Worm (Caenorhabditis elegans) whole organism, L1 larva: Measurements from ENCODE around the gene T24E12.12.

Experiments
- C16A3.4 ChIP-seq: fragments of 150-350 bp; optimal IDR thresholded peaks from 2 replicates; lab custom pipeline; 2014; ENCODE audit warnings: missing biosample characterization, missing genetic modification characterization
- F16B12.6 ChIP-seq: fragments of 150-350 bp; optimal IDR thresholded peaks from 2 replicates; lab custom pipeline; 2014; ENCODE audit warnings: missing biosample characterization, missing genetic modification characterization
- Y116A8C.19 ChIP-seq: sonication (generic microtip); optimal IDR thresholded peaks from 2 replicates; lab custom pipeline; 2016; ENCODE audit warnings: missing compliant biosample characterization, missing genetic modification characterization, borderline replicate concordance
- alr-1 ChIP-seq: fragments of 200-800 bp; sonication (Bioruptor generic); optimal IDR thresholded peaks from 2 replicates; lab custom pipeline; 2018; ENCODE audit warnings: borderline replicate concordance, mild to moderate bottlenecking, missing genetic modification characterization, missing compliant biosample characterization
- ceh-63 ChIP-seq: fragments of 200-800 bp; sonication (Bioruptor generic); optimal IDR thresholded peaks from 2 replicates; lab custom pipeline; 2018; ENCODE audit warnings: mild to moderate bottlenecking, missing genetic modification characterization, missing compliant biosample characterization
- ceh-8 ChIP-seq: fragments of 200-800 bp; sonication (Bioruptor generic); optimal IDR thresholded peaks from 2 replicates; lab custom pipeline; 2018; ENCODE audit warnings: mild to moderate bottlenecking, missing genetic modification characterization, moderate library complexity, missing compliant biosample characterization
- ceh-82 ChIP-seq, 3 experiments: fragments of 150-350 bp in 1 of 3; sonication (generic microtip) in 2 of 3; optimal IDR thresholded peaks; 2 replicates each; lab custom pipeline; 2014 to 2017; ENCODE audit warnings: missing biosample characterization in 3 of 3, missing genetic modification characterization in 3 of 3
- ceh-88 ChIP-seq: fragments of 200-800 bp; sonication (Bioruptor generic); IDR thresholded peaks from 2 replicates; pipeline ENCODE4 v1.3.6; 2022; ENCODE audit warnings: missing genetic modification characterization, missing compliant biosample characterization
- ceh-90 ChIP-seq: sonication (generic microtip); optimal IDR thresholded peaks from 2 replicates; lab custom pipeline; 2016; ENCODE audit warnings: missing genetic modification characterization, missing compliant biosample characterization
- dpl-1 ChIP-seq, 3 experiments: fragments of 150-350 bp in 2 of 3; sonication (generic microtip) in 1 of 3; optimal IDR thresholded peaks; 2 replicates each; lab custom pipeline; 2014 to 2017; ENCODE audit warnings: missing biosample characterization in 3 of 3, missing genetic modification characterization in 3 of 3, missing genetic modification reagents in 3 of 3
- egl-13 ChIP-seq: sonication (generic microtip); optimal IDR thresholded peaks from 2 replicates; lab custom pipeline; 2016; ENCODE audit warnings: missing genotype, missing genetic modification reagents, missing genetic modification characterization, missing compliant biosample characterization
- elt-3 ChIP-seq, 6 experiments: fragments of 150-350 bp in 1 of 6; sonication (generic microtip); optimal IDR thresholded peaks; 2 replicates each; lab custom pipeline; 2017 to 2018; ENCODE audit warnings: missing biosample characterization in 6 of 6, missing genetic modification characterization in 6 of 6, inconsistent platforms in 1 of 6
- fkh-8 ChIP-seq: sonication (generic microtip); optimal IDR thresholded peaks from 2 replicates; lab custom pipeline; 2016; ENCODE audit warnings: mild to moderate bottlenecking, missing genetic modification characterization, missing compliant biosample characterization
- fos-1 ChIP-seq: fragments of 150-350 bp; optimal IDR thresholded peaks from 2 replicates; lab custom pipeline; 2014; ENCODE audit warnings: missing biosample characterization, missing genetic modification characterization
- hpl-2 ChIP-seq: fragments of 150-350 bp; optimal IDR thresholded peaks from 2 replicates; lab custom pipeline; 2014; ENCODE audit warnings: missing biosample characterization, missing genetic modification reagents, missing genetic modification characterization
- irx-1 ChIP-seq: sonication (generic microtip); optimal IDR thresholded peaks from 2 replicates; lab custom pipeline; 2016; ENCODE audit warnings: missing genetic modification characterization, missing compliant biosample characterization
- isw-1 ChIP-seq: fragments of 200-800 bp; sonication (Bioruptor generic); IDR thresholded peaks from 2 replicates; pipeline ENCODE4 v1.3.6; 2022; ENCODE audit warnings: missing genetic modification characterization, missing compliant biosample characterization
- jun-1 ChIP-seq: fragments of 150-350 bp; optimal IDR thresholded peaks from 2 replicates; lab custom pipeline; 2014; ENCODE audit warnings: missing biosample characterization, missing genetic modification reagents, missing genetic modification characterization
- lin-13 ChIP-seq: fragments of 150-350 bp; optimal IDR thresholded peaks from 2 replicates; lab custom pipeline; 2014; ENCODE audit warnings: missing biosample characterization, missing genetic modification reagents, missing genetic modification characterization
- lin-14 ChIP-seq: fragments of 200-800 bp; sonication (Bioruptor generic); optimal IDR thresholded peaks from 2 replicates; lab custom pipeline; 2018; ENCODE audit warnings: mild to moderate bottlenecking, missing genetic modification characterization, moderate library complexity, missing compliant biosample characterization
- lin-15B ChIP-seq: fragments of 150-350 bp; sonication (generic microtip); optimal IDR thresholded peaks from 3 replicates; lab custom pipeline; 2014; ENCODE audit warnings: missing biosample characterization, missing genetic modification characterization
- lin-35 ChIP-seq, 2 experiments: fragments of 150-350 bp; optimal IDR thresholded peaks; 2 replicates each; lab custom pipeline; 2014; ENCODE audit warnings: missing biosample characterization in 2 of 2, missing genetic modification characterization in 2 of 2, missing genetic modification reagents in 2 of 2
- lin-39 ChIP-seq: fragments of 150-350 bp; optimal IDR thresholded peaks from 2 replicates; lab custom pipeline; 2014; ENCODE audit warnings: missing biosample characterization, missing genetic modification reagents, missing genetic modification characterization
- lir-3 ChIP-seq: sonication (generic microtip); optimal IDR thresholded peaks from 2 replicates; lab custom pipeline; 2016; ENCODE audit warnings: mild to moderate bottlenecking, missing genetic modification characterization, moderate library complexity, missing compliant biosample characterization; ENCODE audit not compliant: poor library complexity
- lsy-2 ChIP-seq, 2 experiments: fragments of 150-350 bp; optimal IDR thresholded peaks; 2 replicates each; lab custom pipeline; 2014; ENCODE audit warnings: missing biosample characterization in 2 of 2, missing genetic modification characterization in 2 of 2
- mab-9 ChIP-seq: fragments of 200-800 bp; sonication (Bioruptor generic); IDR thresholded peaks from 2 replicates; pipeline ENCODE4 v1.3.6; 2022; ENCODE audit warnings: missing genetic modification reagents, missing genetic modification characterization, missing compliant biosample characterization
- mdl-1 ChIP-seq, 2 experiments: fragments of 150-350 bp; optimal IDR thresholded peaks; 2 replicates each; lab custom pipeline; 2014 to 2017; ENCODE audit warnings: missing biosample characterization in 2 of 2, missing genetic modification characterization in 2 of 2, inconsistent platforms in 1 of 2
- mep-1 ChIP-seq: fragments of 150-350 bp; optimal IDR thresholded peaks from 2 replicates; lab custom pipeline; 2014; ENCODE audit warnings: missing biosample characterization, missing genetic modification characterization
- nhr-11 ChIP-seq: fragments of 150-350 bp; optimal IDR thresholded peaks from 2 replicates; lab custom pipeline; 2014; ENCODE audit warnings: missing biosample characterization, missing genetic modification characterization
- nhr-19 ChIP-seq: fragments of 200-800 bp; sonication (Bioruptor generic); conservative IDR thresholded peaks from 2 replicates; pipeline ENCODE4 v1.3.6; 2022; ENCODE audit warnings: missing genetic modification characterization, missing compliant biosample characterization
- nhr-20 ChIP-seq: sonication (generic microtip); optimal IDR thresholded peaks from 2 replicates; lab custom pipeline; 2016; ENCODE audit warnings: mild to moderate bottlenecking, missing genetic modification characterization, missing compliant biosample characterization
- nhr-237 ChIP-seq: fragments of 150-350 bp; optimal IDR thresholded peaks from 2 replicates; lab custom pipeline; 2014; ENCODE audit warnings: missing biosample characterization, missing genetic modification characterization
- nhr-71 ChIP-seq: sonication (generic microtip); optimal IDR thresholded peaks from 2 replicates; lab custom pipeline; 2016; ENCODE audit warnings: mild to moderate bottlenecking, missing genetic modification characterization, moderate library complexity, missing compliant biosample characterization
- nhr-85 ChIP-seq: sonication (generic microtip); peaks from one replicate; lab custom pipeline; 2016; ENCODE audit warnings: missing genetic modification characterization, inconsistent platforms, missing compliant biosample characterization
- nhr-90 ChIP-seq: sonication (generic microtip); optimal IDR thresholded peaks from 2 replicates; lab custom pipeline; 2016; ENCODE audit warnings: mild to moderate bottlenecking, missing genetic modification characterization, missing compliant biosample characterization; ENCODE audit not compliant: poor library complexity
- pax-3 ChIP-seq: fragments of 200-800 bp; sonication (Bioruptor generic); optimal IDR thresholded peaks from 2 replicates; lab custom pipeline; 2018; ENCODE audit warnings: mild to moderate bottlenecking, missing genetic modification characterization, moderate library complexity, missing compliant biosample characterization
- rnt-1 ChIP-seq: sonication (generic microtip); optimal IDR thresholded peaks from 2 replicates; lab custom pipeline; 2016; ENCODE audit warnings: mild to moderate bottlenecking, missing genetic modification characterization, moderate library complexity, missing compliant biosample characterization
- skn-1 ChIP-seq: fragments of 150-350 bp; optimal IDR thresholded peaks from 2 replicates; lab custom pipeline; 2014; ENCODE audit warnings: missing biosample characterization, missing genetic modification characterization
- snpc-4 ChIP-seq: fragments of 150-350 bp; optimal IDR thresholded peaks from 2 replicates; lab custom pipeline; 2014; ENCODE audit warnings: missing biosample characterization, missing genetic modification characterization
- sptf-1 ChIP-seq: fragments of 150-350 bp; optimal IDR thresholded peaks from 2 replicates; lab custom pipeline; 2014; ENCODE audit warnings: missing biosample characterization, missing genetic modification characterization
- swsn-7 ChIP-seq: sonication (generic microtip); optimal IDR thresholded peaks from 2 replicates; lab custom pipeline; 2016; ENCODE audit warnings: missing genetic modification characterization, missing compliant biosample characterization
- tbx-2 ChIP-seq: sonication (generic microtip); optimal IDR thresholded peaks from 2 replicates; lab custom pipeline; 2016; ENCODE audit warnings: missing genetic modification characterization, missing compliant biosample characterization
- tlp-1 ChIP-seq: fragments of 150-350 bp; optimal IDR thresholded peaks from 2 replicates; lab custom pipeline; 2014; ENCODE audit warnings: missing biosample characterization, missing genetic modification characterization
- unc-130 ChIP-seq: fragments of 150-350 bp; optimal IDR thresholded peaks from 2 replicates; lab custom pipeline; 2017; ENCODE audit warnings: missing biosample characterization, missing genetic modification characterization, inconsistent platforms
- unc-86 ChIP-seq: sonication (generic microtip); optimal IDR thresholded peaks from 2 replicates; lab custom pipeline; 2016; ENCODE audit warnings: missing genetic modification characterization, missing compliant biosample characterization
- unc-98 ChIP-seq: fragments of 200-800 bp; sonication (Bioruptor generic); IDR thresholded peaks from 2 replicates; pipeline ENCODE4 v1.3.6; 2022; ENCODE audit warnings: missing genetic modification characterization, missing compliant biosample characterization
- vab-15 ChIP-seq: sonication (generic microtip); optimal IDR thresholded peaks from 2 replicates; lab custom pipeline; 2017; ENCODE audit warnings: missing genotype, mild to moderate bottlenecking, missing genetic modification characterization, missing compliant biosample characterization
- xbp-1 ChIP-seq: sonication (generic microtip); optimal IDR thresholded peaks from 2 replicates; lab custom pipeline; 2016; ENCODE audit warnings: missing genetic modification characterization, missing compliant biosample characterization
- ztf-11 ChIP-seq, 2 experiments: sonication (generic microtip); optimal IDR thresholded peaks; 2 replicates each; lab custom pipeline; 2016 to 2017; ENCODE audit warnings: missing genetic modification characterization in 2 of 2, missing biosample characterization in 1 of 2, missing compliant biosample characterization in 1 of 2
- ztf-4 ChIP-seq: fragments of 150-350 bp; optimal IDR thresholded peaks from 2 replicates; lab custom pipeline; 2014; ENCODE audit warnings: missing biosample characterization, missing genetic modification characterization

The T24E12.12 gene

DNA sequence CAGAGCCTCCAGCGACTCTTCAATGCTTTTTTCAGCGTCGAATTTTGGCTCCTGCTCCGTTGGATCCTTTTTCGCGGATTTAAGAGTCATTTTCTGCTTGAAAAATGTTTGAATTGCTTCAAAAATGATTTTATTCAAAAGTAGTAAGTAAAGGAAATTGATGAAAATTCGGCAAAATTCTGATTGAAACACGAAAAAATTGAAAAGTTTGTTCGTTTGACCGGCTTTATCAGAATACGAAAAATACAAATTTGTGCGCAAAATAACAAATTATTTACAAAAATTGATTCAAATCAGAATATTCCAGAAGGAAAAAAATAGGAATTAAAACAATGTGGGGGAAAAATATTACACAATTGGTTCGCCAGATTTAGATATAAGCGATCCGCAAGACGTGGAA, 47.9 kb downstream of the T24E12.12 start, which contains the start of gene F54D10.4:
Gene F54D10.4, minus strand, starts transcription at position 101 of the 400 bp plus-strand sequence.
- no peak for TF ChIP-seq F16B12.6 (tag; lab: Kevin White, UChicago)
- TF ChIP-seq pax-3: no peak
- no peak for TF ChIP-seq hpl-2 (GFP tag; lab: Kevin White, UChicago)
- TF ChIP-seq jun-1 (tag; lab: Kevin White, UChicago): no peak
- TF ChIP-seq lin-14: no peak

DNA sequence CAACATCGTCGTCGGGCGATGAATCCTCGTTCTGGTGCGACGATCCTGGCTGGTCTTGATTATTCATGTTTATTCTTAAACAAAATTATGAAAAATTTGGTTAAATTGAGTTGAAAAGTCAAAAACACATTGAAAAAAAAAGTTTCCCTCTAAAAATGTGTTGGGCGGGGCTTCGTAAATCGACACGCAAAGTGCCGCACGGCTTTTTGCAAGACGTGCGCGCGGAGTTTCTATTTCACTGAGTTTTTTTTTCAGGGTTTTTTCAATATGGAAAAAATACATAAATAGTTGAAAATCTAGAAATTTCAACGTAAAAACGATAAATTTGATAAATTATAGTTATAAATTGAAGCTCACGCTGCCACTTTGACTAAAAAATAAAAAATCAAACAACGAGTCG, 49.0 kb downstream of the T24E12.12 start, which contains the start of gene F54D10.5:
Gene F54D10.5, minus strand, starts transcription at position 74 of the 400 bp plus-strand sequence.
- TF ChIP-seq fos-1 (tag; lab: Kevin White, UChicago) (peak; percentile 47), unc-98 (GFP tag; lab: Robert Waterston, UW) (no peak), rnt-1 (tag; lab: Kevin White, UChicago) (peak; percentile 93), vab-15 (tag; lab: Kevin White, UChicago) (no peak), dpl-1 (GFP tag; optimal IDR thresholded peaks at IDR 0.05; lab: Kevin White, UChicago) (peak; percentile 95), lin-13 (GFP tag; lab: Kevin White, UChicago) (peak; percentile 55), ceh-90 (tag; lab: Kevin White, UChicago) (peak; percentile 15), pax-3 (no peak), lir-3 (tag; lab: Kevin White, UChicago) (no peak), egl-13 (tag; lab: Kevin White, UChicago) (peak; percentile 28), ceh-88 (GFP tag; lab: Robert Waterston, UW) (peak; percentile 24; the same call in 1 of the 2 replicates), mdl-1 (tag; optimal IDR thresholded peaks at IDR 0.05; lab: Kevin White, UChicago) (peak in 1 of 2 experiments; percentile 66), sptf-1 (tag; lab: Kevin White, UChicago) (no peak), lin-14 (peak; percentile 77), isw-1 (GFP tag; lab: Robert Waterston, UW) (peak; percentile 75), unc-86 (tag; lab: Kevin White, UChicago) (peak; percentile 76), nhr-71 (tag; lab: Kevin White, UChicago) (peak; percentile 87), nhr-20 (tag; lab: Kevin White, UChicago) (peak; percentile 79), ceh-82 (tag; optimal IDR thresholded peaks at IDR 0.05; lab: Kevin White, UChicago) (peak; percentile 78 to 88 (median 87)), nhr-11 (tag; lab: Kevin White, UChicago) (peak; percentile 56), lin-39 (peak; percentile 69), nhr-237 (peak; percentile 10), ceh-63 (GFP tag; lab: Kevin White, UChicago) (no peak), nhr-85 (tag; lab: Kevin White, UChicago) (peak; percentile 89), tbx-2 (tag; lab: Kevin White, UChicago) (peak; percentile 80), nhr-19 (GFP tag; lab: Robert Waterston, UW) (peak; percentile 82), mep-1 (tag; lab: Kevin White, UChicago) (peak; percentile 71), elt-3 (tag; optimal IDR thresholded peaks at IDR 0.05; lab: Kevin White, UChicago) (peak in 1 of 6 experiments; percentile 74), lin-15B (tag; lab: Kevin White, UChicago) (peak; percentile 63), irx-1 (tag; lab: Kevin White, UChicago) (no peak), alr-1 (no peak), jun-1 (tag; lab: Kevin White, UChicago) (peak; percentile 37), swsn-7 (tag; lab: Kevin White, UChicago) (peak; percentile 82), tlp-1 (no peak), snpc-4 (tag; lab: Kevin White, UChicago) (peak; percentile 59), ceh-8 (GFP tag; lab: Kevin White, UChicago) (peak; percentile 55), ztf-11 (tag; optimal IDR thresholded peaks at IDR 0.05; lab: Kevin White, UChicago) (peak in 1 of 2 experiments; percentile 13), ztf-4 (tag; lab: Kevin White, UChicago) (no peak), fkh-8 (peak; percentile 47), xbp-1 (tag; lab: Kevin White, UChicago) (peak; percentile 81), mab-9 (GFP tag; lab: Robert Waterston, UW) (peak; percentile 41; the same call in 1 of the 2 replicates), Y116A8C.19 (tag; lab: Kevin White, UChicago) (no peak), nhr-90 (tag; lab: Kevin White, UChicago) (peak; percentile 77), unc-130 (tag; lab: Kevin White, UChicago) (peak; percentile 81), lsy-2 (tag; optimal IDR thresholded peaks at IDR 0.05; lab: Kevin White, UChicago) (peak; percentile 85 to 86), lin-35 (GFP tag; optimal IDR thresholded peaks at IDR 0.05; lab: Kevin White, UChicago) (peak; percentile 91 to 95), C16A3.4 (peak; percentile 77), skn-1 (tag; lab: Kevin White, UChicago) (peak; percentile 88)
